Fruit fly (Drosophila melanogaster): Measurements from ENCODE around the gene CG42371.
A peak's percentile ranks its signal among the peaks of the same experiment; 100 is the strongest.

CG42371 gene

dm6 chr2L:2177312-2177968, 39.6 kb downstream of the CG42371 start:
- TF ChIP-seq bab1 (GFP tag; optimal IDR thresholded peaks at IDR 0.05) (no peak), kay (GFP tag; ENCODE audit: borderline replicate concordance) (peak; percentile 71), CG7045 (GFP tag; optimal IDR thresholded peaks at IDR 0.05) (no peak), CG14711 (tag; optimal IDR thresholded peaks at IDR 0.05) (peak; percentile 33), CG5204 (GFP tag; optimal IDR thresholded peaks at IDR 0.05) (peak; percentile 27), cnc (optimal IDR thresholded peaks at IDR 0.05) (no peak), CG33017 (tag; optimal IDR thresholded peaks at IDR 0.05) (no peak), CG1620 (GFP tag; optimal IDR thresholded peaks at IDR 0.05) (no peak), Mnt (GFP tag; optimal IDR thresholded peaks at IDR 0.05) (no peak)

- peak; percentile 21 for TF ChIP-seq cic (GFP tag; optimal IDR thresholded peaks at IDR 0.05)
- peak; percentile 74 for TF ChIP-seq bab1 (GFP tag; optimal IDR thresholded peaks at IDR 0.05)
- peak; percentile 68 for TF ChIP-seq CG11617 (GFP tag; optimal IDR thresholded peaks at IDR 0.05)
- TF ChIP-seq CG7045 (GFP tag; optimal IDR thresholded peaks at IDR 0.05): peak; percentile 61
- peak; percentile 21 for TF ChIP-seq pad (GFP tag; optimal IDR thresholded peaks at IDR 0.05)
- TF ChIP-seq CG12768 (GFP tag; optimal IDR thresholded peaks at IDR 0.05): peak; percentile 57
- TF ChIP-seq CG33017 (tag; optimal IDR thresholded peaks at IDR 0.05): peak; percentile 88
- TF ChIP-seq CG7101 (tag; optimal IDR thresholded peaks at IDR 0.05): peak; percentile 83
- TF ChIP-seq Hr96 (GFP tag; optimal IDR thresholded peaks at IDR 0.05): peak; percentile 74
- TF ChIP-seq Mnt (GFP tag; optimal IDR thresholded peaks at IDR 0.05): peak; percentile 19
- TF ChIP-seq Crg-1 (GFP tag; optimal IDR thresholded peaks at IDR 0.05): no peak
- peak; percentile 72 for TF ChIP-seq CG14711 (tag; optimal IDR thresholded peaks at IDR 0.05)
- TF ChIP-seq Clk (GFP tag; optimal IDR thresholded peaks at IDR 0.05): no peak
- TF ChIP-seq CG5204 (GFP tag; optimal IDR thresholded peaks at IDR 0.05): peak; percentile 68
- TF ChIP-seq ovo (GFP tag; optimal IDR thresholded peaks at IDR 0.05): peak; percentile 58
- TF ChIP-seq toe (GFP tag; optimal IDR thresholded peaks at IDR 0.05): peak; percentile 42
- TF ChIP-seq tj (GFP tag; optimal IDR thresholded peaks at IDR 0.05): peak; percentile 98
- TF ChIP-seq cnc (optimal IDR thresholded peaks at IDR 0.05): no peak
- peak; percentile 27 for TF ChIP-seq kay (GFP tag; ENCODE audit: borderline replicate concordance)
- TF ChIP-seq CG1620 (GFP tag; optimal IDR thresholded peaks at IDR 0.05): no peak
These were observed 41.0 kb downstream of the CG42371 start for dm6 chr2L:2175930-2176643.

- TF ChIP-seq pad (GFP tag; optimal IDR thresholded peaks at IDR 0.05) (peak; percentile 55), Mnt (GFP tag; optimal IDR thresholded peaks at IDR 0.05) (peak; percentile 89), CG33017 (tag; optimal IDR thresholded peaks at IDR 0.05) (peak; percentile 46), toe (GFP tag; optimal IDR thresholded peaks at IDR 0.05) (no peak), cic (GFP tag; optimal IDR thresholded peaks at IDR 0.05) (peak; percentile 62), ovo (GFP tag; optimal IDR thresholded peaks at IDR 0.05) (peak; percentile 30), Hr96 (GFP tag; optimal IDR thresholded peaks at IDR 0.05) (no peak), tj (GFP tag; optimal IDR thresholded peaks at IDR 0.05) (peak; percentile 99), CG12768 (GFP tag; optimal IDR thresholded peaks at IDR 0.05) (peak; percentile 17), CG14711 (tag; optimal IDR thresholded peaks at IDR 0.05) (peak; percentile 11), CG5204 (GFP tag; optimal IDR thresholded peaks at IDR 0.05) (no peak), CG1620 (GFP tag; optimal IDR thresholded peaks at IDR 0.05) (no peak), cnc (optimal IDR thresholded peaks at IDR 0.05) (no peak), kay (GFP tag; ENCODE audit: borderline replicate concordance) (peak; percentile 97)
These were observed 41.8 kb downstream of the CG42371 start for dm6 chr2L:2175090-2175830.

- TF ChIP-seq CG14711 (tag; optimal IDR thresholded peaks at IDR 0.05) (no peak), Mnt (GFP tag; optimal IDR thresholded peaks at IDR 0.05) (no peak), Hr96 (GFP tag; optimal IDR thresholded peaks at IDR 0.05) (no peak), CG1620 (GFP tag; optimal IDR thresholded peaks at IDR 0.05) (no peak), bab1 (GFP tag; optimal IDR thresholded peaks at IDR 0.05) (no peak), Clk (GFP tag; optimal IDR thresholded peaks at IDR 0.05) (no peak), cic (GFP tag; optimal IDR thresholded peaks at IDR 0.05) (no peak), toe (GFP tag; optimal IDR thresholded peaks at IDR 0.05) (no peak)
These were observed 43.4 kb downstream of the CG42371 start for dm6 chr2L:2173604-2174003.

dm6 chr2L:2173191-2173590, 43.9 kb downstream of the CG42371 start:
- TF ChIP-seq bab1 (GFP tag; optimal IDR thresholded peaks at IDR 0.05): no peak

- TF ChIP-seq ovo (GFP tag; optimal IDR thresholded peaks at IDR 0.05): peak; percentile 9
- no peak for TF ChIP-seq kay (GFP tag; ENCODE audit: borderline replicate concordance)
These were observed 44.5 kb downstream of the CG42371 start for dm6 chr2L:2172460-2173121.

Data from whole organism, adult.